Worm (Caenorhabditis elegans) whole organism, late embryonic: ENCODE measurements around the gene nspa-8.
A peak's percentile ranks its signal among the peaks of the same experiment; 100 is the strongest.

Experiments used
- C08G9.2 ChIP-seq: sonication (generic microtip); optimal IDR thresholded peaks from 2 replicates; lab custom pipeline; 2016; ENCODE audit warnings: mild to moderate bottlenecking, missing genetic modification characterization, moderate library complexity, missing compliant biosample characterization
- C38D4.7 ChIP-seq: fragments of 200-800 bp; sonication (Bioruptor generic); optimal IDR thresholded peaks from 2 replicates; lab custom pipeline; 2018; ENCODE audit warnings: mild to moderate bottlenecking, missing genetic modification characterization, moderate library complexity, missing compliant biosample characterization
- F13H6.1 ChIP-seq: sonication (generic microtip); optimal IDR thresholded peaks from 2 replicates; lab custom pipeline; 2016; ENCODE audit warnings: missing genetic modification characterization, missing compliant biosample characterization
- T23F11.4 ChIP-seq: fragments of 200-800 bp; sonication (Bioruptor generic); optimal IDR thresholded peaks from 2 replicates; lab custom pipeline; 2018; ENCODE audit warnings: mild to moderate bottlenecking, missing genetic modification characterization, missing compliant biosample characterization
- Y22D7AL.16 ChIP-seq: sonication (generic microtip); optimal IDR thresholded peaks from 2 replicates; lab custom pipeline; 2016; ENCODE audit warnings: missing genetic modification characterization, missing compliant biosample characterization
- ceh-18 ChIP-seq: sonication (generic microtip); optimal IDR thresholded peaks from 2 replicates; lab custom pipeline; 2016; ENCODE audit warnings: missing genetic modification characterization, missing compliant biosample characterization
- ceh-19 ChIP-seq: fragments of 200-800 bp; sonication (Bioruptor generic); optimal IDR thresholded peaks from 2 replicates; lab custom pipeline; 2018; ENCODE audit warnings: mild to moderate bottlenecking, missing genetic modification characterization, missing compliant biosample characterization
- ceh-2 ChIP-seq: sonication (generic microtip); optimal IDR thresholded peaks from 2 replicates; lab custom pipeline; 2016; ENCODE audit warnings: missing genotype, missing genetic modification characterization, missing compliant biosample characterization
- ceh-24 ChIP-seq: sonication (generic microtip); optimal IDR thresholded peaks from 2 replicates; lab custom pipeline; 2016; ENCODE audit warnings: mild to moderate bottlenecking, missing genetic modification characterization, missing compliant biosample characterization
- ceh-30 ChIP-seq: fragments of 150-350 bp; optimal IDR thresholded peaks from 2 replicates; lab custom pipeline; 2014; ENCODE audit warnings: missing biosample characterization, missing genetic modification characterization
- ceh-34 ChIP-seq: sonication (generic microtip); optimal IDR thresholded peaks from 2 replicates; lab custom pipeline; 2016; ENCODE audit warnings: mild to moderate bottlenecking, missing genetic modification characterization, missing compliant biosample characterization
- ceh-48 ChIP-seq: sonication (generic microtip); optimal IDR thresholded peaks from 2 replicates; lab custom pipeline; 2016; ENCODE audit warnings: missing genetic modification characterization, inconsistent platforms, missing compliant biosample characterization
- ceh-6 ChIP-seq: fragments of 200-800 bp; sonication (Bioruptor generic); optimal IDR thresholded peaks from 2 replicates; lab custom pipeline; 2018; ENCODE audit warnings: mild to moderate bottlenecking, missing genetic modification characterization, missing compliant biosample characterization
- che-1 ChIP-seq: sonication (generic microtip); optimal IDR thresholded peaks from 2 replicates; lab custom pipeline; 2016; ENCODE audit warnings: mild to moderate bottlenecking, missing genetic modification characterization, missing compliant biosample characterization
- dmd-4 ChIP-seq: sonication (generic microtip); optimal IDR thresholded peaks from 2 replicates; lab custom pipeline; 2016; ENCODE audit warnings: borderline replicate concordance, missing genetic modification characterization, missing compliant biosample characterization
- dve-1 ChIP-seq: sonication (generic microtip); optimal IDR thresholded peaks from 2 replicates; lab custom pipeline; 2017; ENCODE audit warnings: antibody characterized with exemption, mild to moderate bottlenecking, missing genetic modification characterization, missing compliant biosample characterization
- elt-2 ChIP-seq: sonication (generic microtip); optimal IDR thresholded peaks from 2 replicates; lab custom pipeline; 2016; ENCODE audit warnings: missing genetic modification reagents, missing genetic modification characterization, missing compliant biosample characterization
- eyg-1 ChIP-seq: sonication (generic microtip); optimal IDR thresholded peaks from 2 replicates; lab custom pipeline; 2016; ENCODE audit warnings: missing genotype, missing genetic modification characterization, missing compliant biosample characterization
- fax-1 ChIP-seq: sonication (generic microtip); optimal IDR thresholded peaks from 2 replicates; lab custom pipeline; 2016; ENCODE audit warnings: missing genotype, missing genetic modification characterization, missing compliant biosample characterization
- gmeb-2 ChIP-seq: sonication (generic microtip); optimal IDR thresholded peaks from 2 replicates; lab custom pipeline; 2016; ENCODE audit warnings: missing genetic modification characterization, inconsistent platforms, missing compliant biosample characterization
- hlh-13 ChIP-seq: fragments of 200-800 bp; sonication (Bioruptor generic); optimal IDR thresholded peaks from 2 replicates; lab custom pipeline; 2018; ENCODE audit warnings: mild to moderate bottlenecking, missing genetic modification characterization, missing compliant biosample characterization
- hlh-30 ChIP-seq: sonication (generic microtip); optimal IDR thresholded peaks from 2 replicates; lab custom pipeline; 2017; ENCODE audit warnings: antibody characterized with exemption, missing genetic modification characterization, missing compliant biosample characterization; ENCODE audit not compliant: insufficient read depth
- hlh-6 ChIP-seq: sonication (generic microtip); optimal IDR thresholded peaks from 2 replicates; lab custom pipeline; 2016; ENCODE audit warnings: missing genotype, missing genetic modification characterization, missing compliant biosample characterization
- hlh-8 ChIP-seq: sonication (generic microtip); optimal IDR thresholded peaks from 2 replicates; lab custom pipeline; 2016; ENCODE audit warnings: missing genotype, missing genetic modification characterization, missing compliant biosample characterization
- lin-11 ChIP-seq: fragments of 200-800 bp; sonication (Bioruptor generic); optimal IDR thresholded peaks from 2 replicates; lab custom pipeline; 2018; ENCODE audit warnings: mild to moderate bottlenecking, missing genetic modification characterization, missing compliant biosample characterization
- madf-2 ChIP-seq: sonication (generic microtip); optimal IDR thresholded peaks from 2 replicates; lab custom pipeline; 2017; ENCODE audit warnings: missing genetic modification characterization, missing compliant biosample characterization
- mec-3 ChIP-seq: sonication (generic microtip); optimal IDR thresholded peaks from 2 replicates; lab custom pipeline; 2016; ENCODE audit warnings: borderline replicate concordance, missing genetic modification characterization, missing compliant biosample characterization
- nhr-232 ChIP-seq: sonication (generic microtip); optimal IDR thresholded peaks from 2 replicates; lab custom pipeline; 2016; ENCODE audit warnings: missing genetic modification characterization, missing compliant biosample characterization
- pag-3 ChIP-seq: sonication (generic microtip); optimal IDR thresholded peaks from 2 replicates; lab custom pipeline; 2016; ENCODE audit warnings: missing compliant biosample characterization, missing genetic modification characterization, borderline replicate concordance
- pat-9 ChIP-seq: fragments of 200-800 bp; sonication (Bioruptor generic); optimal IDR thresholded peaks from 2 replicates; lab custom pipeline; 2018; ENCODE audit warnings: mild to moderate bottlenecking, missing genetic modification characterization, moderate library complexity, missing compliant biosample characterization
- pax-1 ChIP-seq: fragments of 150-350 bp; optimal IDR thresholded peaks from 2 replicates; lab custom pipeline; 2014; ENCODE audit warnings: missing biosample characterization, missing genetic modification characterization
- pha-2 ChIP-seq: sonication (generic microtip); optimal IDR thresholded peaks from 2 replicates; lab custom pipeline; 2017; ENCODE audit warnings: mild to moderate bottlenecking, missing genetic modification characterization, missing compliant biosample characterization
- pha-4 ChIP-seq: fragments of 150-350 bp; optimal IDR thresholded peaks from 2 replicates; lab custom pipeline; 2018; ENCODE audit warnings: missing biosample characterization, missing genetic modification reagents, missing genetic modification characterization
- pqm-1 ChIP-seq: sonication (generic microtip); optimal IDR thresholded peaks from 2 replicates; lab custom pipeline; 2016; ENCODE audit warnings: missing genetic modification characterization, missing compliant biosample characterization
- ref-2 ChIP-seq: sonication (generic microtip); optimal IDR thresholded peaks from 2 replicates; lab custom pipeline; 2016; ENCODE audit warnings: missing genetic modification characterization, missing compliant biosample characterization
- sdc-2 ChIP-seq: sonication (generic microtip); optimal IDR thresholded peaks from 2 replicates; lab custom pipeline; 2016; ENCODE audit warnings: missing genotype, missing genetic modification characterization, missing compliant biosample characterization
- sox-2 ChIP-seq: fragments of 200-800 bp; sonication (Bioruptor generic); IDR thresholded peaks from 2 replicates; pipeline ENCODE4 v1.3.6; 2022; ENCODE audit warnings: missing genetic modification reagents, missing genetic modification characterization, missing compliant biosample characterization
- sox-4 ChIP-seq: sonication (generic microtip); optimal IDR thresholded peaks from 2 replicates; lab custom pipeline; 2017; ENCODE audit warnings: mild to moderate bottlenecking, missing genetic modification characterization, inconsistent platforms, missing compliant biosample characterization
- syd-9 ChIP-seq: sonication (generic microtip); optimal IDR thresholded peaks from 2 replicates; lab custom pipeline; 2016; ENCODE audit warnings: mild to moderate bottlenecking, missing genetic modification characterization, moderate library complexity, missing compliant biosample characterization
- tbx-2 ChIP-seq: sonication (generic microtip); optimal IDR thresholded peaks from 2 replicates; lab custom pipeline; 2016; ENCODE audit warnings: missing genetic modification characterization, missing compliant biosample characterization
- ttx-3 ChIP-seq: sonication (generic microtip); optimal IDR thresholded peaks from 2 replicates; lab custom pipeline; 2016; ENCODE audit warnings: missing genetic modification reagents, missing genetic modification characterization, missing compliant biosample characterization
- unc-3 ChIP-seq, 2 experiments: fragments of 200-800 bp in 1 of 2; sonication (Bioruptor generic) in 1 of 2; sonication (generic microtip) in 1 of 2; conservative IDR thresholded peaks in 1 of 2; optimal IDR thresholded peaks in 1 of 2; 2 replicates each; pipeline versions ENCODE4 v1.3.6 to Lab custom; 2016 to 2022; ENCODE audit warnings: missing compliant biosample characterization in 2 of 2, missing genetic modification characterization in 2 of 2, missing genetic modification reagents in 1 of 2
- unc-86 ChIP-seq: sonication (generic microtip); optimal IDR thresholded peaks from 2 replicates; lab custom pipeline; 2016; ENCODE audit warnings: missing genetic modification characterization, missing compliant biosample characterization
- ztf-16 ChIP-seq: sonication (generic microtip); optimal IDR thresholded peaks from 2 replicates; lab custom pipeline; 2017; ENCODE audit warnings: missing genetic modification characterization, missing compliant biosample characterization

nspa-8 gene

DNA sequence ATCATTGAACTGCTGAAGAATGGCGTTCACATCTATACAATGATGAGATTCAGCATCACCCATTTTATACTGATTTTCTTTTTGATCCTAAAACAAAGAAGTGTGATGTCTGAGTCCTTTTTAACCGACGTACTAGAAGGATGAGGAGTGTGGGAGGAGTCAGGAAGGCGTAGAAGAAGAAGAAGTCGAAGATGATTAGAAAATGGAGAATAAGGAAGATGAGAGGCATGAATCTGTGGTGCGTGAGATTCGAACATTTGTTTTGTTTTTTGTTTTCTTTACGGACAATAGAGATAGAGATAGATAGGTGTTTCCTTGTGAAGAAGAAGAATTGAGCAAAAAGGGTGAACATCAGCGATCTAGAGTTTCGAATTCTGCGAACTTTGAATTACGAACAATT, 31.7 kb upstream of the nspa-8 start, which contains the start of gene npr-13:
TSS of gene npr-13 (minus strand) at position 101 of the 400 bp plus-strand sequence.
- TF ChIP-seq nhr-232 (tag; lab: Kevin White, UChicago): no peak
- TF ChIP-seq ttx-3: no peak
- TF ChIP-seq ztf-16: no peak
- no peak for TF ChIP-seq pha-4 (tag; lab: Kevin White, UChicago)
- no peak for TF ChIP-seq ceh-34 (tag; lab: Kevin White, UChicago)
- TF ChIP-seq pqm-1: no peak
- TF ChIP-seq syd-9 (tag; lab: Kevin White, UChicago): no peak
- TF ChIP-seq gmeb-2 (tag; lab: Kevin White, UChicago): no peak
- no peak for TF ChIP-seq pax-1 (tag; lab: Kevin White, UChicago)
- TF ChIP-seq mec-3 (tag; lab: Kevin White, UChicago): no peak
- TF ChIP-seq fax-1 (tag; lab: Kevin White, UChicago): no peak
- TF ChIP-seq ceh-19 (GFP tag; lab: Kevin White, UChicago): no peak
- TF ChIP-seq eyg-1 (tag; lab: Kevin White, UChicago): no peak
- no peak for TF ChIP-seq F13H6.1
- TF ChIP-seq Y22D7AL.16: no peak
- TF ChIP-seq ceh-30: no peak
- no peak for TF ChIP-seq unc-86
- no peak for TF ChIP-seq dmd-4 (tag; lab: Kevin White, UChicago)
- TF ChIP-seq lin-11 (tag; lab: Kevin White, UChicago): no peak

DNA sequence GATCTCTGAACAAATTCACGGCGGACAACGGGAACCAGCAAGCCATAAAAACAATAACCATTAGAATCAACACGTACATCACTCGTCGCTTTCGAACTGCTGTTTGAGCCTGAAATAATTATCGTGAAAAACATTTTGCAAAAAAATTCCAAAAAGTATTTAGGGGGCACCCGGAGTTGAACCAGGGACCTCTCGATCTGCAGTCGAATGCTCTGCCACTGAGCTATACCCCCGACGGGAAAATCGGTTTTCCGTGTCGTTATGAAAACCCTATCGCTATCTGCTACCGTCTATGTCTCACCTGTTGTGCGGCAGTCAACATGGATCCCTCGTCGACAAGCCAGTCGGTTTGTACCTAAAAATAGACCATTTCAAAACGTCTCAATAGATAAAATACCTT, 28.8 kb upstream of the nspa-8 start:
- TF ChIP-seq pha-2 (peak; percentile 19), ref-2 (tag; lab: Kevin White, UChicago) (no peak), ceh-19 (GFP tag; lab: Kevin White, UChicago) (peak; percentile 44), dve-1 (tag; lab: Kevin White, UChicago) (peak; percentile 33), lin-11 (tag; lab: Kevin White, UChicago) (peak; percentile 38), ceh-24 (tag; lab: Kevin White, UChicago) (no peak), hlh-6 (tag; lab: Kevin White, UChicago) (peak; percentile 51), pat-9 (tag; lab: Kevin White, UChicago) (peak; percentile 30), elt-2 (tag; lab: Kevin White, UChicago) (peak; percentile 33), madf-2 (peak; percentile 40), pag-3 (tag; lab: Kevin White, UChicago) (no peak), C38D4.7 (GFP tag; lab: Kevin White, UChicago) (peak; percentile 57), ceh-18 (tag; lab: Kevin White, UChicago) (peak; percentile 1), tbx-2 (tag; lab: Kevin White, UChicago) (no peak), T23F11.4 (GFP tag; lab: Kevin White, UChicago) (peak; percentile 45), pha-4 (tag; lab: Kevin White, UChicago) (no peak), sox-2 (GFP tag; lab: Robert Waterston, UW) (no peak), ceh-34 (tag; lab: Kevin White, UChicago) (peak; percentile 28), ztf-16 (peak; percentile 11), ceh-6 (GFP tag; lab: Kevin White, UChicago) (peak; percentile 47), ceh-48 (peak; percentile 35), sox-4 (peak; percentile 15), unc-86 (peak; percentile 42), hlh-8 (tag; lab: Kevin White, UChicago) (no peak), fax-1 (tag; lab: Kevin White, UChicago) (peak; percentile 23), sdc-2 (tag; lab: Kevin White, UChicago) (peak; percentile 6), che-1 (tag; lab: Kevin White, UChicago) (peak; percentile 62), eyg-1 (tag; lab: Kevin White, UChicago) (no peak), hlh-30 (tag; lab: Kevin White, UChicago) (no peak), hlh-13 (GFP tag; lab: Kevin White, UChicago) (peak; percentile 46), unc-3 (GFP tag; conservative IDR thresholded peaks at IDR 0.05; lab: Robert Waterston, UW) (no peak; the same call in 1 of the 2 replicates), unc-3 (tag; optimal IDR thresholded peaks at IDR 0.05; lab: Kevin White, UChicago) (peak; percentile 32), C08G9.2 (tag; lab: Kevin White, UChicago) (peak; percentile 44), nhr-232 (tag; lab: Kevin White, UChicago) (peak; percentile 31), ceh-2 (peak; percentile 32), gmeb-2 (tag; lab: Kevin White, UChicago) (peak; percentile 44)
